Worm (Caenorhabditis elegans): ENCODE results near the gene scl-27.

- TF ChIP-seq klf-2 (GFP tag; conservative IDR thresholded peaks at IDR 0.05) (no peak), flt-1 (GFP tag; IDR thresholded peaks at IDR 0.05) (no peak)
Observed at ce11 chrV:415072-415471, 15.3 kb downstream of the scl-27 start.
